Worm (Caenorhabditis elegans) whole organism, L1 larva: ENCODE results near the gene T25B9.3.

Experiments used
- C16A3.4 ChIP-seq: fragments of 150-350 bp; optimal IDR thresholded peaks from 2 replicates; lab custom pipeline; 2014; ENCODE audit warnings: missing biosample characterization, missing genetic modification characterization
- C34B4.2 ChIP-seq: sonication (generic microtip); optimal IDR thresholded peaks from 2 replicates; lab custom pipeline; 2017; ENCODE audit warnings: mild to moderate bottlenecking, missing genetic modification characterization, missing compliant biosample characterization
- F16B12.6 ChIP-seq: fragments of 150-350 bp; optimal IDR thresholded peaks from 2 replicates; lab custom pipeline; 2014; ENCODE audit warnings: missing biosample characterization, missing genetic modification characterization
- Y116A8C.19 ChIP-seq: sonication (generic microtip); optimal IDR thresholded peaks from 2 replicates; lab custom pipeline; 2016; ENCODE audit warnings: missing compliant biosample characterization, missing genetic modification characterization, borderline replicate concordance
- alr-1 ChIP-seq: fragments of 200-800 bp; sonication (Bioruptor generic); optimal IDR thresholded peaks from 2 replicates; lab custom pipeline; 2018; ENCODE audit warnings: borderline replicate concordance, mild to moderate bottlenecking, missing genetic modification characterization, missing compliant biosample characterization
- aly-2 ChIP-seq: fragments of 150-350 bp; optimal IDR thresholded peaks from 2 replicates; lab custom pipeline; 2014; ENCODE audit warnings: missing biosample characterization, missing genetic modification characterization
- blmp-1 ChIP-seq: fragments of 150-350 bp; optimal IDR thresholded peaks from 2 replicates; lab custom pipeline; 2014; ENCODE audit warnings: missing biosample characterization, missing genetic modification characterization
- ceh-63 ChIP-seq: fragments of 200-800 bp; sonication (Bioruptor generic); optimal IDR thresholded peaks from 2 replicates; lab custom pipeline; 2018; ENCODE audit warnings: mild to moderate bottlenecking, missing genetic modification characterization, missing compliant biosample characterization
- ceh-90 ChIP-seq: sonication (generic microtip); optimal IDR thresholded peaks from 2 replicates; lab custom pipeline; 2016; ENCODE audit warnings: missing genetic modification characterization, missing compliant biosample characterization
- ces-1 ChIP-seq: fragments of 150-350 bp; optimal IDR thresholded peaks from 2 replicates; lab custom pipeline; 2014; ENCODE audit warnings: missing biosample characterization, missing genetic modification reagents, missing genetic modification characterization
- dsc-1 ChIP-seq: sonication (generic microtip); optimal IDR thresholded peaks from 2 replicates; lab custom pipeline; 2016; ENCODE audit warnings: mild to moderate bottlenecking, missing genetic modification characterization, missing compliant biosample characterization
- efl-3 ChIP-seq: fragments of 200-800 bp; sonication (Bioruptor generic); optimal IDR thresholded peaks from 2 replicates; lab custom pipeline; 2018; ENCODE audit warnings: mild to moderate bottlenecking, missing genetic modification characterization, missing compliant biosample characterization
- egl-13 ChIP-seq: sonication (generic microtip); optimal IDR thresholded peaks from 2 replicates; lab custom pipeline; 2016; ENCODE audit warnings: missing genotype, missing genetic modification reagents, missing genetic modification characterization, missing compliant biosample characterization
- egl-27 ChIP-seq, 2 experiments: fragments of 150-350 bp in 1 of 2; sonication (generic microtip); optimal IDR thresholded peaks; 3 replicates each; lab custom pipeline; 2017 to 2018; ENCODE audit warnings: missing biosample characterization in 2 of 2, missing genetic modification characterization in 2 of 2, missing genetic modification reagents in 2 of 2
- elt-2 ChIP-seq: sonication (generic microtip); optimal IDR thresholded peaks from 2 replicates; lab custom pipeline; 2016; ENCODE audit warnings: missing genetic modification characterization, mild to moderate bottlenecking, inconsistent platforms, missing compliant biosample characterization, missing genetic modification reagents
- fkh-10 ChIP-seq: sonication (generic microtip); optimal IDR thresholded peaks from 2 replicates; lab custom pipeline; 2017; ENCODE audit warnings: missing biosample characterization, missing genetic modification reagents, missing genetic modification characterization
- fkh-4 ChIP-seq: sonication (generic microtip); optimal IDR thresholded peaks from 2 replicates; lab custom pipeline; 2016; ENCODE audit warnings: missing compliant biosample characterization, missing genetic modification characterization, borderline replicate concordance
- fkh-8 ChIP-seq: sonication (generic microtip); optimal IDR thresholded peaks from 2 replicates; lab custom pipeline; 2016; ENCODE audit warnings: mild to moderate bottlenecking, missing genetic modification characterization, missing compliant biosample characterization
- grh-1 ChIP-seq: fragments of 200-800 bp; sonication (Bioruptor generic); IDR thresholded peaks from 2 replicates; pipeline ENCODE4 v1.3.6; 2022; ENCODE audit warnings: missing genetic modification reagents, missing genetic modification characterization, missing compliant biosample characterization
- hlh-4 ChIP-seq: sonication (generic microtip); optimal IDR thresholded peaks from 2 replicates; lab custom pipeline; 2016; ENCODE audit warnings: mild to moderate bottlenecking, missing genetic modification characterization, missing compliant biosample characterization
- isw-1 ChIP-seq: fragments of 200-800 bp; sonication (Bioruptor generic); IDR thresholded peaks from 2 replicates; pipeline ENCODE4 v1.3.6; 2022; ENCODE audit warnings: missing genetic modification characterization, missing compliant biosample characterization
- jun-1 ChIP-seq: fragments of 150-350 bp; optimal IDR thresholded peaks from 2 replicates; lab custom pipeline; 2014; ENCODE audit warnings: missing biosample characterization, missing genetic modification reagents, missing genetic modification characterization
- lin-13 ChIP-seq: fragments of 150-350 bp; optimal IDR thresholded peaks from 2 replicates; lab custom pipeline; 2014; ENCODE audit warnings: missing biosample characterization, missing genetic modification reagents, missing genetic modification characterization
- lin-14 ChIP-seq: fragments of 200-800 bp; sonication (Bioruptor generic); optimal IDR thresholded peaks from 2 replicates; lab custom pipeline; 2018; ENCODE audit warnings: mild to moderate bottlenecking, missing genetic modification characterization, moderate library complexity, missing compliant biosample characterization
- lin-15B ChIP-seq: fragments of 150-350 bp; sonication (generic microtip); optimal IDR thresholded peaks from 3 replicates; lab custom pipeline; 2014; ENCODE audit warnings: missing biosample characterization, missing genetic modification characterization
- lin-39 ChIP-seq: fragments of 150-350 bp; optimal IDR thresholded peaks from 2 replicates; lab custom pipeline; 2014; ENCODE audit warnings: missing biosample characterization, missing genetic modification reagents, missing genetic modification characterization
- lsy-2 ChIP-seq, 2 experiments: fragments of 150-350 bp; optimal IDR thresholded peaks; 2 replicates each; lab custom pipeline; 2014; ENCODE audit warnings: missing biosample characterization in 2 of 2, missing genetic modification characterization in 2 of 2
- mab-9 ChIP-seq: fragments of 200-800 bp; sonication (Bioruptor generic); IDR thresholded peaks from 2 replicates; pipeline ENCODE4 v1.3.6; 2022; ENCODE audit warnings: missing genetic modification reagents, missing genetic modification characterization, missing compliant biosample characterization
- mef-2 ChIP-seq: fragments of 150-350 bp; optimal IDR thresholded peaks from 2 replicates; lab custom pipeline; 2014; ENCODE audit warnings: missing biosample characterization, missing genetic modification characterization
- nhr-11 ChIP-seq: fragments of 150-350 bp; optimal IDR thresholded peaks from 2 replicates; lab custom pipeline; 2014; ENCODE audit warnings: missing biosample characterization, missing genetic modification characterization
- nhr-20 ChIP-seq: sonication (generic microtip); optimal IDR thresholded peaks from 2 replicates; lab custom pipeline; 2016; ENCODE audit warnings: mild to moderate bottlenecking, missing genetic modification characterization, missing compliant biosample characterization
- nhr-237 ChIP-seq: fragments of 150-350 bp; optimal IDR thresholded peaks from 2 replicates; lab custom pipeline; 2014; ENCODE audit warnings: missing biosample characterization, missing genetic modification characterization
- nhr-47 ChIP-seq: sonication (generic microtip); optimal IDR thresholded peaks from 2 replicates; lab custom pipeline; 2016; ENCODE audit warnings: mild to moderate bottlenecking, missing genetic modification characterization, moderate library complexity, missing compliant biosample characterization
- nhr-71 ChIP-seq: sonication (generic microtip); optimal IDR thresholded peaks from 2 replicates; lab custom pipeline; 2016; ENCODE audit warnings: mild to moderate bottlenecking, missing genetic modification characterization, moderate library complexity, missing compliant biosample characterization
- nhr-77 ChIP-seq: fragments of 150-350 bp; optimal IDR thresholded peaks from 2 replicates; lab custom pipeline; 2014; ENCODE audit warnings: missing biosample characterization, missing genetic modification characterization
- nhr-84 ChIP-seq: sonication (generic microtip); optimal IDR thresholded peaks from 2 replicates; lab custom pipeline; 2017; ENCODE audit warnings: missing biosample characterization, missing genetic modification characterization
- nhr-85 ChIP-seq: sonication (generic microtip); peaks from one replicate; lab custom pipeline; 2016; ENCODE audit warnings: missing genetic modification characterization, inconsistent platforms, missing compliant biosample characterization
- pag-3 ChIP-seq: sonication (generic microtip); optimal IDR thresholded peaks from 2 replicates; lab custom pipeline; 2017; ENCODE audit warnings: missing genetic modification characterization, mild to moderate bottlenecking, missing compliant biosample characterization, antibody characterized with exemption, borderline replicate concordance; ENCODE audit not compliant: insufficient read depth
- pqm-1 ChIP-seq: sonication (generic microtip); optimal IDR thresholded peaks from 3 replicates; lab custom pipeline; 2017; ENCODE audit warnings: missing biosample characterization, missing genetic modification characterization
- rnt-1 ChIP-seq: sonication (generic microtip); optimal IDR thresholded peaks from 2 replicates; lab custom pipeline; 2016; ENCODE audit warnings: mild to moderate bottlenecking, missing genetic modification characterization, moderate library complexity, missing compliant biosample characterization
- snpc-4 ChIP-seq: fragments of 150-350 bp; optimal IDR thresholded peaks from 2 replicates; lab custom pipeline; 2014; ENCODE audit warnings: missing biosample characterization, missing genetic modification characterization
- snu-23 ChIP-seq: sonication (generic microtip); optimal IDR thresholded peaks from 2 replicates; lab custom pipeline; 2016; ENCODE audit warnings: missing genetic modification characterization, missing compliant biosample characterization
- sox-4 ChIP-seq: sonication (generic microtip); optimal IDR thresholded peaks from 2 replicates; lab custom pipeline; 2016; ENCODE audit warnings: missing genetic modification characterization, missing compliant biosample characterization
- swsn-7 ChIP-seq: sonication (generic microtip); optimal IDR thresholded peaks from 2 replicates; lab custom pipeline; 2016; ENCODE audit warnings: missing genetic modification characterization, missing compliant biosample characterization
- tbx-2 ChIP-seq: sonication (generic microtip); optimal IDR thresholded peaks from 2 replicates; lab custom pipeline; 2016; ENCODE audit warnings: missing genetic modification characterization, missing compliant biosample characterization
- unc-130 ChIP-seq: fragments of 150-350 bp; optimal IDR thresholded peaks from 2 replicates; lab custom pipeline; 2017; ENCODE audit warnings: missing biosample characterization, missing genetic modification characterization, inconsistent platforms
- unc-30 ChIP-seq: sonication (generic microtip); optimal IDR thresholded peaks from 2 replicates; lab custom pipeline; 2017; ENCODE audit warnings: missing biosample characterization, missing genetic modification characterization
- vab-15 ChIP-seq: sonication (generic microtip); optimal IDR thresholded peaks from 2 replicates; lab custom pipeline; 2017; ENCODE audit warnings: missing genotype, mild to moderate bottlenecking, missing genetic modification characterization, missing compliant biosample characterization
- zag-1 ChIP-seq: fragments of 150-350 bp; optimal IDR thresholded peaks from 2 replicates; lab custom pipeline; 2014; ENCODE audit warnings: missing biosample characterization, missing genetic modification characterization
- ztf-11 ChIP-seq, 2 experiments: sonication (generic microtip); optimal IDR thresholded peaks; 2 replicates each; lab custom pipeline; 2016 to 2017; ENCODE audit warnings: missing genetic modification characterization in 2 of 2, missing biosample characterization in 1 of 2, missing compliant biosample characterization in 1 of 2
- ztf-4 ChIP-seq: fragments of 150-350 bp; optimal IDR thresholded peaks from 2 replicates; lab custom pipeline; 2014; ENCODE audit warnings: missing biosample characterization, missing genetic modification characterization

The T25B9.3 gene

ce11 chrIV:10734527-10735436, 9.8 kb upstream of the T25B9.3 start, which contains the start of the genes orc-5 and cyb-1 (continued):
- TF ChIP-seq C16A3.4 (tag; lab: Kevin White, UChicago) (peak; percentile 86), hlh-4 (no peak), egl-13 (tag; lab: Kevin White, UChicago) (peak; percentile 20), nhr-47 (peak; percentile 88), lin-15B (tag; lab: Kevin White, UChicago) (peak; percentile 95), swsn-7 (tag; lab: Kevin White, UChicago) (peak; percentile 81), nhr-237 (tag; lab: Kevin White, UChicago) (no peak), lin-14 (GFP tag; lab: Kevin White, UChicago) (peak; percentile 74), blmp-1 (tag; lab: Kevin White, UChicago) (peak; percentile 87), vab-15 (tag; lab: Kevin White, UChicago) (no peak), fkh-8 (tag; lab: Kevin White, UChicago) (peak; percentile 52), mef-2 (tag; lab: Kevin White, UChicago) (no peak), ceh-63 (GFP tag; lab: Kevin White, UChicago) (no peak), efl-3 (no peak), isw-1 (GFP tag; lab: Robert Waterston, UW) (peak; percentile 76), jun-1 (peak; percentile 58), egl-27 (tag; optimal IDR thresholded peaks at IDR 0.05; lab: Kevin White, UChicago) (no peak), nhr-20 (peak; percentile 80), pag-3 (tag; lab: Kevin White, UChicago) (no peak), nhr-71 (tag; lab: Kevin White, UChicago) (peak; percentile 90), F16B12.6 (tag; lab: Kevin White, UChicago) (peak; percentile 41), lin-13 (GFP tag; lab: Kevin White, UChicago) (peak; percentile 82), dsc-1 (tag; lab: Kevin White, UChicago) (peak; percentile 70), Y116A8C.19 (tag; lab: Kevin White, UChicago) (no peak), fkh-10 (GFP tag; lab: Kevin White, UChicago) (peak; percentile 17), nhr-11 (tag; lab: Kevin White, UChicago) (peak; percentile 44), ztf-11 (tag; optimal IDR thresholded peaks at IDR 0.05; lab: Kevin White, UChicago) (no peak), snu-23 (GFP tag; lab: Kevin White, UChicago) (peak; percentile 90), pqm-1 (tag; lab: Kevin White, UChicago) (no peak), nhr-77 (tag; lab: Kevin White, UChicago) (peak; percentile 51), elt-2 (tag; lab: Kevin White, UChicago) (no peak), mab-9 (no peak), sox-4 (peak; percentile 27), tbx-2 (tag; lab: Kevin White, UChicago) (peak; percentile 78), ceh-90 (tag; lab: Kevin White, UChicago) (peak; percentile 19), alr-1 (tag; lab: Kevin White, UChicago) (no peak), nhr-84 (tag; lab: Kevin White, UChicago) (no peak), rnt-1 (tag; lab: Kevin White, UChicago) (peak; percentile 87), fkh-4 (no peak), unc-130 (peak; percentile 87), lin-39 (tag; lab: Kevin White, UChicago) (peak; percentile 44), unc-30 (tag; lab: Kevin White, UChicago) (no peak), ztf-4 (no peak), nhr-85 (tag; lab: Kevin White, UChicago) (peak; percentile 79), C34B4.2 (no peak), snpc-4 (tag; lab: Kevin White, UChicago) (peak; percentile 53), zag-1 (tag; lab: Kevin White, UChicago) (no peak), aly-2 (tag; lab: Kevin White, UChicago) (peak; percentile 54), ces-1 (no peak), lsy-2 (tag; optimal IDR thresholded peaks at IDR 0.05; lab: Kevin White, UChicago) (peak; percentile 85 to 93), grh-1 (GFP tag; lab: Robert Waterston, UW) (peak; percentile 74)
